Worm (Caenorhabditis elegans) whole organism, young adult: ENCODE measurements around the gene C17G10.13.
A peak's percentile ranks its signal among the peaks of the same experiment; 100 is the strongest.

ENCODE experiments used
- B0261.1 ChIP-seq: sonication (generic microtip); optimal IDR thresholded peaks from 2 replicates; lab custom pipeline; 2016; ENCODE audit warnings: mild to moderate bottlenecking, missing genetic modification characterization, moderate library complexity, missing compliant biosample characterization
- B0336.3 ChIP-seq: fragments of 200-800 bp; sonication (Bioruptor generic); IDR thresholded peaks from 2 replicates; pipeline ENCODE4 v1.3.6; 2022; ENCODE audit warnings: missing genetic modification characterization, missing compliant biosample characterization
- C06A6.2 ChIP-seq: fragments of 200-800 bp; sonication (Bioruptor generic); conservative IDR thresholded peaks from 2 replicates; pipeline ENCODE4 v1.3.6; 2022; ENCODE audit warnings: missing genetic modification characterization, missing compliant biosample characterization
- F10E7.11 ChIP-seq: sonication (generic microtip); optimal IDR thresholded peaks from 2 replicates; lab custom pipeline; 2017; ENCODE audit warnings: mild to moderate bottlenecking, missing genetic modification characterization, moderate library complexity, missing compliant biosample characterization
- F37B4.10 ChIP-seq: fragments of 200-800 bp; sonication (Bioruptor generic); IDR thresholded peaks from 2 replicates; pipeline ENCODE4 v1.3.6; 2022; ENCODE audit warnings: missing genetic modification characterization, missing compliant biosample characterization
- F49E8.2 ChIP-seq: sonication (generic microtip); optimal IDR thresholded peaks from 3 replicates; lab custom pipeline; 2017; ENCODE audit warnings: missing genetic modification characterization, mild to moderate bottlenecking, missing compliant biosample characterization, antibody characterized with exemption, moderate library complexity; ENCODE audit not compliant: insufficient read depth
- F52B5.7 ChIP-seq: sonication (generic microtip); optimal IDR thresholded peaks from 2 replicates; lab custom pipeline; 2016; ENCODE audit warnings: mild to moderate bottlenecking, missing genetic modification characterization, missing compliant biosample characterization
- K11D2.4 ChIP-seq: fragments of 200-800 bp; sonication (Bioruptor generic); IDR thresholded peaks from 2 replicates; pipeline ENCODE4 v1.3.6; 2022; ENCODE audit warnings: missing genetic modification reagents, missing genetic modification characterization, missing compliant biosample characterization
- K12H6.12 ChIP-seq: fragments of 200-800 bp; sonication (Bioruptor generic); optimal IDR thresholded peaks from 2 replicates; lab custom pipeline; 2018; ENCODE audit warnings: mild to moderate bottlenecking, missing genetic modification characterization, missing compliant biosample characterization
- Y53G8AR.9 ChIP-seq: fragments of 200-800 bp; sonication (Bioruptor generic); conservative IDR thresholded peaks from 2 replicates; pipeline ENCODE4 v1.3.6; 2022; ENCODE audit warnings: missing genetic modification reagents, missing genetic modification characterization, missing compliant biosample characterization
- Y56A3A.18 ChIP-seq: fragments of 200-800 bp; sonication (Bioruptor generic); IDR thresholded peaks from 2 replicates; pipeline ENCODE4 v1.3.6; 2022; ENCODE audit warnings: missing genetic modification reagents, missing genetic modification characterization, missing compliant biosample characterization
- Y67H2A.10 ChIP-seq: fragments of 200-800 bp; sonication (Bioruptor generic); conservative IDR thresholded peaks from 2 replicates; pipeline ENCODE4 v1.3.6; 2022; ENCODE audit warnings: missing genetic modification reagents, missing genetic modification characterization, missing compliant biosample characterization
- ama-1 ChIP-seq, 3 experiments: fragments of 150-350 bp in 1 of 3; sonication (generic microtip) in 2 of 3; optimal IDR thresholded peaks; 2 replicates each; lab custom pipeline; 2014 to 2018; ENCODE audit warnings: missing biosample characterization in 2 of 3, missing genetic modification characterization in 2 of 3, missing genetic modification reagents in 2 of 3
- attf-5 ChIP-seq: fragments of 200-800 bp; sonication (Bioruptor generic); optimal IDR thresholded peaks from 2 replicates; lab custom pipeline; 2018; ENCODE audit warnings: mild to moderate bottlenecking, missing genetic modification characterization, missing compliant biosample characterization
- bed-1 ChIP-seq: fragments of 200-800 bp; sonication (Bioruptor generic); IDR thresholded peaks from 2 replicates; pipeline ENCODE4 v1.3.6; 2022; ENCODE audit warnings: missing genetic modification reagents, missing genetic modification characterization, missing compliant biosample characterization
- cebp-2 ChIP-seq: fragments of 200-800 bp; sonication (Bioruptor generic); IDR thresholded peaks from 2 replicates; pipeline ENCODE4 v1.3.6; 2022; ENCODE audit warnings: missing genetic modification characterization, missing compliant biosample characterization
- ceh-100 ChIP-seq: fragments of 200-800 bp; sonication (Bioruptor generic); IDR thresholded peaks from 2 replicates; pipeline ENCODE4 v1.3.6; 2022; ENCODE audit warnings: missing genetic modification reagents, missing genetic modification characterization, missing compliant biosample characterization
- chd-7 ChIP-seq: sonication (generic microtip); optimal IDR thresholded peaks from 2 replicates; lab custom pipeline; 2016; ENCODE audit warnings: mild to moderate bottlenecking, missing genetic modification characterization, moderate library complexity, missing compliant biosample characterization
- dpff-1 ChIP-seq: sonication (generic microtip); optimal IDR thresholded peaks from 2 replicates; lab custom pipeline; 2017; ENCODE audit warnings: mild to moderate bottlenecking, missing genetic modification characterization, missing compliant biosample characterization
- egl-44 ChIP-seq: fragments of 200-800 bp; sonication (Bioruptor generic); IDR thresholded peaks from 2 replicates; pipeline ENCODE4 v1.3.6; 2022; ENCODE audit warnings: missing genetic modification reagents, missing genetic modification characterization, missing compliant biosample characterization
- ets-4 ChIP-seq: fragments of 200-800 bp; sonication (Bioruptor generic); optimal IDR thresholded peaks from 2 replicates; lab custom pipeline; 2018; ENCODE audit warnings: mild to moderate bottlenecking, missing genetic modification characterization, missing compliant biosample characterization
- fkh-3 ChIP-seq: sonication (generic microtip); optimal IDR thresholded peaks from 2 replicates; lab custom pipeline; 2016; ENCODE audit warnings: mild to moderate bottlenecking, missing genetic modification characterization, missing compliant biosample characterization
- him-1 ChIP-seq: sonication (generic microtip); optimal IDR thresholded peaks from 2 replicates; lab custom pipeline; 2016; ENCODE audit warnings: missing genotype, missing genetic modification reagents, missing genetic modification characterization, missing compliant biosample characterization
- hrde-1 ChIP-seq: sonication (generic microtip); optimal IDR thresholded peaks from 2 replicates; lab custom pipeline; 2016; ENCODE audit warnings: missing genetic modification characterization, mild to moderate bottlenecking, missing compliant biosample characterization, moderate library complexity, missing genotype, missing genetic modification reagents, borderline replicate concordance
- let-526 ChIP-seq: fragments of 200-800 bp; sonication (Bioruptor generic); IDR thresholded peaks from 2 replicates; pipeline ENCODE4 v1.3.6; 2022; ENCODE audit warnings: missing genetic modification reagents, missing genetic modification characterization, missing compliant biosample characterization
- let-607 ChIP-seq, 2 experiments: fragments of 200-800 bp in 1 of 2; sonication (Bioruptor generic) in 1 of 2; sonication (generic microtip) in 1 of 2; optimal IDR thresholded peaks; 2 replicates each; lab custom pipeline; 2016 to 2018; ENCODE audit warnings: mild to moderate bottlenecking in 2 of 2, missing compliant biosample characterization in 2 of 2, missing genetic modification characterization in 2 of 2, moderate library complexity in 2 of 2, missing genotype in 1 of 2
- lin-54 ChIP-seq: fragments of 200-800 bp; sonication (Bioruptor generic); optimal IDR thresholded peaks from 2 replicates; lab custom pipeline; 2018; ENCODE audit warnings: mild to moderate bottlenecking, missing genetic modification characterization, missing compliant biosample characterization
- lir-1 ChIP-seq: fragments of 200-800 bp; sonication (Bioruptor generic); conservative IDR thresholded peaks from 2 replicates; pipeline ENCODE4 v1.3.6; 2022; ENCODE audit warnings: missing genetic modification reagents, missing genetic modification characterization, missing compliant biosample characterization
- lsl-1 ChIP-seq: fragments of 200-800 bp; sonication (Bioruptor generic); optimal IDR thresholded peaks from 2 replicates; lab custom pipeline; 2018; ENCODE audit warnings: mild to moderate bottlenecking, missing genetic modification characterization, moderate library complexity, missing compliant biosample characterization
- madf-10 ChIP-seq: sonication (generic microtip); optimal IDR thresholded peaks from 2 replicates; lab custom pipeline; 2016; ENCODE audit warnings: mild to moderate bottlenecking, missing genetic modification characterization, missing compliant biosample characterization
- madf-6 ChIP-seq: fragments of 200-800 bp; sonication (Bioruptor generic); IDR thresholded peaks from 2 replicates; pipeline ENCODE4 v1.3.6; 2022; ENCODE audit warnings: missing genetic modification reagents, missing genetic modification characterization, missing compliant biosample characterization
- madf-8 ChIP-seq: fragments of 200-800 bp; sonication (Bioruptor generic); conservative IDR thresholded peaks from 2 replicates; pipeline ENCODE4 v1.3.6; 2022; ENCODE audit warnings: missing genetic modification reagents, missing genetic modification characterization, missing compliant biosample characterization
- mcd-1 ChIP-seq: fragments of 200-800 bp; sonication (Bioruptor generic); IDR thresholded peaks from 2 replicates; pipeline ENCODE4 v1.3.6; 2022; ENCODE audit warnings: missing genetic modification reagents, missing genetic modification characterization, missing compliant biosample characterization
- nfyb-1 ChIP-seq: fragments of 200-800 bp; sonication (Bioruptor generic); IDR thresholded peaks from 2 replicates; pipeline ENCODE4 v1.3.6; 2022; ENCODE audit warnings: missing genetic modification reagents, missing genetic modification characterization, missing compliant biosample characterization
- nhr-120 ChIP-seq: fragments of 200-800 bp; sonication (Bioruptor generic); IDR thresholded peaks from 2 replicates; pipeline ENCODE4 v1.3.6; 2022; ENCODE audit warnings: missing genetic modification characterization, missing compliant biosample characterization
- nhr-27 ChIP-seq: fragments of 200-800 bp; sonication (Bioruptor generic); optimal IDR thresholded peaks from 2 replicates; lab custom pipeline; 2018; ENCODE audit warnings: mild to moderate bottlenecking, missing genetic modification characterization, moderate library complexity, missing compliant biosample characterization
- nhr-80 ChIP-seq: sonication (generic microtip); optimal IDR thresholded peaks from 2 replicates; lab custom pipeline; 2016; ENCODE audit warnings: missing genetic modification characterization, missing compliant biosample characterization
- pbrm-1 ChIP-seq: fragments of 200-800 bp; sonication (Bioruptor generic); IDR thresholded peaks from 2 replicates; pipeline ENCODE4 v1.3.6; 2022; ENCODE audit warnings: missing genetic modification reagents, missing genetic modification characterization, missing compliant biosample characterization
- pha-4 ChIP-seq: fragments of 150-350 bp; sonication (generic microtip); optimal IDR thresholded peaks from 2 replicates; lab custom pipeline; 2014; ENCODE audit warnings: missing biosample characterization, missing genetic modification reagents, missing genetic modification characterization
- repo-1 ChIP-seq: sonication (generic microtip); optimal IDR thresholded peaks from 2 replicates; lab custom pipeline; 2017; ENCODE audit warnings: mild to moderate bottlenecking, missing genetic modification characterization, missing compliant biosample characterization
- tbx-9 ChIP-seq: sonication (generic microtip); optimal IDR thresholded peaks from 2 replicates; lab custom pipeline; 2016; ENCODE audit warnings: borderline replicate concordance, missing genetic modification characterization, inconsistent platforms, missing compliant biosample characterization
- xnd-1 ChIP-seq: sonication (generic microtip); optimal IDR thresholded peaks from 2 replicates; lab custom pipeline; 2016; ENCODE audit warnings: missing genotype, missing genetic modification reagents, missing genetic modification characterization, missing compliant biosample characterization
- ztf-18 ChIP-seq: sonication (generic microtip); optimal IDR thresholded peaks from 2 replicates; lab custom pipeline; 2016; ENCODE audit warnings: missing genotype, mild to moderate bottlenecking, missing genetic modification characterization, missing compliant biosample characterization
- ztf-25 ChIP-seq: fragments of 200-800 bp; sonication (Bioruptor generic); IDR thresholded peaks from 2 replicates; pipeline ENCODE4 v1.3.6; 2022; ENCODE audit warnings: missing genetic modification reagents, missing genetic modification characterization, missing compliant biosample characterization
- ztf-28 ChIP-seq: fragments of 200-800 bp; sonication (Bioruptor generic); IDR thresholded peaks from 2 replicates; pipeline ENCODE4 v1.3.6; 2022; ENCODE audit warnings: missing genetic modification reagents, missing genetic modification characterization, missing compliant biosample characterization
- ztf-3 ChIP-seq: fragments of 200-800 bp; sonication (Bioruptor generic); optimal IDR thresholded peaks from 2 replicates; lab custom pipeline; 2018; ENCODE audit warnings: mild to moderate bottlenecking, missing genetic modification characterization, missing compliant biosample characterization
- ztf-6 ChIP-seq: fragments of 200-800 bp; sonication (Bioruptor generic); IDR thresholded peaks from 2 replicates; pipeline ENCODE4 v1.3.6; 2022; ENCODE audit warnings: missing genetic modification reagents, missing genetic modification characterization, missing compliant biosample characterization

The C17G10.13 gene

DNA sequence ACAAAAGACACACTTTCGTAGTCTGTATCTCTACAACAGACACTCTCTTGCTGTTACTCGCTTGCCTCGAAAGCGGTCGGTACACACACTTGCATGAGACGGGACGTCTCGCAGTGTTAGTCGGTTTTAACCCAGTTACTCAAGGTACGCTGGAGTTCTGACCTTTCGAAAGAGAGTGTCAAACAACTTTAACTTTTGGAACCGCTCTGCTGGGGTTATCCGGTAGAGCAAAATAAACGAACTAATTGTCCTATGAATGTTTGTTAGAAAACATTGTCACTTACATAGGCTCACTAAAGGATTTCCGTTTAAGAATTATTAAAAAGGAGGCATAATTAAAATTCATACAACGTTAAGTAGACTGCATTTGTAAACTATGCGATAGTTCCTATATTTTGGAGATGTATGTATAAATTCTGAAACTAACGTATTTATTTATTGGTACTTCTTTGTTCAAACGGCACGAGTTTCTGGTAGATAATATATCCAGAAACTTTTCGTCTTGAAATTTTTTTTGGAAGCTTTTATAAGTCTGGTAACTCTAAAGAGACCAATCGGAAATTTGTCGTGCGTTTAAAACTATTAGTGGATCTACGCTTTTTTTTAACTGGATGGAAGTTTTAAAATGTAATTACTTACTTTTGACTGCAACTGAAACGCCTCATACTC, 46.0 kb downstream of the C17G10.13 start (continued):
- TF ChIP-seq repo-1 (tag; lab: Kevin White, UChicago) (peak; percentile 98), ets-4 (GFP tag; lab: Kevin White, UChicago) (peak; percentile 89), ztf-3 (peak; percentile 97), egl-44 (GFP tag; lab: Robert Waterston, UW) (peak; percentile 93), Y56A3A.18 (GFP tag; lab: Robert Waterston, UW) (peak; percentile 91), nhr-80 (tag; lab: Kevin White, UChicago) (peak; percentile 45), F37B4.10 (GFP tag; lab: Robert Waterston, UW) (peak; percentile 92; the same call in 1 of the 2 replicates), ztf-28 (GFP tag; lab: Robert Waterston, UW) (peak; percentile 63; the same call in 1 of the 2 replicates), let-607 (tag; optimal IDR thresholded peaks at IDR 0.05; lab: Kevin White, UChicago) (peak; percentile 79 to 91), lsl-1 (GFP tag; lab: Kevin White, UChicago) (peak; percentile 55), pbrm-1 (GFP tag; lab: Robert Waterston, UW) (peak; percentile 99), bed-1 (GFP tag; lab: Robert Waterston, UW) (0 out of 2 replicates have a peak, but pooled peaks have one; percentile 47), K12H6.12 (tag; lab: Kevin White, UChicago) (peak; percentile 98), F52B5.7 (tag; lab: Kevin White, UChicago) (peak; percentile 96), cebp-2 (GFP tag; lab: Robert Waterston, UW) (peak; percentile 83; the same call in 1 of the 2 replicates), B0261.1 (tag; lab: Kevin White, UChicago) (peak; percentile 51), Y53G8AR.9 (GFP tag; lab: Robert Waterston, UW) (peak; percentile 95), madf-6 (GFP tag; lab: Robert Waterston, UW) (peak; percentile 85), mcd-1 (peak; percentile 95), nhr-27 (tag; lab: Kevin White, UChicago) (peak; percentile 89), C06A6.2 (GFP tag; lab: Robert Waterston, UW) (peak; percentile 96), F49E8.2 (tag; lab: Kevin White, UChicago) (peak; percentile 59), lir-1 (GFP tag; lab: Robert Waterston, UW) (peak; percentile 89), ztf-6 (0 out of 2 replicates have a peak, but pooled peaks have one; percentile 44), K11D2.4 (GFP tag; lab: Robert Waterston, UW) (peak; percentile 95), pha-4 (tag; lab: Kevin White, UChicago) (peak; percentile 95), F10E7.11 (peak; percentile 95), ztf-25 (GFP tag; lab: Robert Waterston, UW) (no peak), tbx-9 (tag; lab: Kevin White, UChicago) (no peak), chd-7 (tag; lab: Kevin White, UChicago) (peak; percentile 97), let-526 (GFP tag; lab: Robert Waterston, UW) (peak; percentile 94), ztf-18 (tag; lab: Kevin White, UChicago) (peak; percentile 77), nfyb-1 (GFP tag; lab: Robert Waterston, UW) (peak; percentile 98), ama-1 (optimal IDR thresholded peaks at IDR 0.05; lab: Kevin White, UChicago) (peak; percentile 100), ama-1 (GFP tag; optimal IDR thresholded peaks at IDR 0.05; lab: Kevin White, UChicago) (peak; percentile 85 to 93), Y67H2A.10 (GFP tag; lab: Robert Waterston, UW) (peak; percentile 73), attf-5 (GFP tag; lab: Kevin White, UChicago) (peak; percentile 87), xnd-1 (peak; percentile 15), nhr-120 (GFP tag; lab: Robert Waterston, UW) (0 out of 2 replicates have a peak, but pooled peaks have one; percentile 35), dpff-1 (tag; lab: Kevin White, UChicago) (peak; percentile 97), ceh-100 (GFP tag; lab: Robert Waterston, UW) (peak; percentile 84), hrde-1 (tag; lab: Kevin White, UChicago) (peak; percentile 80), him-1 (tag; lab: Kevin White, UChicago) (peak; percentile 85), madf-10 (tag; lab: Kevin White, UChicago) (peak; percentile 94), madf-8 (GFP tag; lab: Robert Waterston, UW) (peak; percentile 49), lin-54 (GFP tag; lab: Kevin White, UChicago) (peak; percentile 93), fkh-3 (peak; percentile 82), B0336.3 (GFP tag; lab: Robert Waterston, UW) (peak; percentile 98)
